Fruit fly (Drosophila melanogaster) whole organism: ENCODE measurements around the gene CG13056.

Source experiments
- CG8478 ChIP-seq: fragments of >200 bp; optimal IDR thresholded peaks from 2 replicates; lab custom pipeline; 2018; ENCODE audit warnings: inconsistent platforms
- Dll ChIP-seq: fragments of >200 bp; optimal IDR thresholded peaks from 2 replicates; lab custom pipeline; 2017
- EcR ChIP-seq, 2 experiments: fragments of >200 bp; optimal IDR thresholded peaks; 2 replicates each; lab custom pipeline; 2017; ENCODE audit warnings: missing biosample characterization in 2 of 2, missing genetic modification characterization in 2 of 2, missing genetic modification reagents in 2 of 2
- pan ChIP-seq: fragments of >200 bp; optimal IDR thresholded peaks from 2 replicates; lab custom pipeline; 2017
- psq ChIP-seq: fragments of >200 bp; optimal IDR thresholded peaks from 2 replicates; lab custom pipeline; 2017
- usp ChIP-seq: fragments of >200 bp; optimal IDR thresholded peaks from 2 replicates; lab custom pipeline; 2017; ENCODE audit warnings: missing biosample characterization, missing genetic modification characterization, mixed read lengths

The CG13056 gene

DNA sequence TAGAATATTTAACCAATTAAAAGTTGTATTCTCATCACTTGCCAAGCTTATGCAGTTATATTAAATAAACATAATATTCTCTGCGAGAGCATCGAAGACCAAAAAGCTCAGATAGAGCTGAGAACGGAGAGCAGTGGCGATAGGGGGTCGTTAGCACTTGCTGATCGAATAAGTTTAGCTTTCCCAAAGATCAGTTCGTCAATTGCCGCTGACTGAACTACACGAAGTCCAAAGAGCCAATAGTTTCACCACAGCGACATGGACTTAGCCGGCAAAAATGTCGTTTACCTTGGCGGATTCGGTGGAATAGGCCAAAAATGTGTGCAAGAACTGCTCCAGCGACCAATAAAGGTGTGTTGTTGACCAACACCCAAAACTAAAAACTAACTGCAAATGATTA lies 35.1 kb downstream of the CG13056 start, which contains the start of gene CG4842:
Gene CG4842, plus strand, starts transcription at position 191 of the 400 bp plus-strand sequence.
- TF ChIP-seq pan (lab: Kevin White, UChicago) (no peak), usp (GFP tag; lab: Kevin White, UChicago) (no peak), EcR (GFP tag; optimal IDR thresholded peaks at IDR 0.05; lab: Kevin White, UChicago) (no peak), psq (no peak), Dll (lab: Kevin White, UChicago) (no peak), CG8478 (no peak)

DNA sequence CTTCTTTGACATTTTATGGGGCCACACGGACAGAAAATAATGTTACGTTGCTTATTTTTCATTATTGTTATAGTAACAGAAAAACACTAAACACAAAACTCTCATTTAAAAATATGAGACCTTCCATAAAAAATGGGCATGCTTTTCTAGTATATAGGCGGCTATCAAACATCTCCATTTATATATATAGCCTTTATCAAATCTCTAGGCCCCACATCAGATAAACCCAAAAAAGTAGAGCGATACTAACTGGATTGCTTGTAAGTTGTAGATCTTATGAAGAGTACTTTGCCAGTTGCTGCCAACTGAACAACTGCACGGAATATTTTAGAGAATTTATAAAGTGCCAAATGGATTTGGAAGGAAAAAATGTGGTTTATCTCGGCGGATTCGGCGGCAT lies 36.4 kb downstream of the CG13056 start, which contains the start of gene CG18814:
Gene CG18814, plus strand, starts transcription at position 301 of the 400 bp plus-strand sequence.
- TF ChIP-seq CG8478 (no peak), psq (no peak), EcR (GFP tag; optimal IDR thresholded peaks at IDR 0.05; lab: Kevin White, UChicago) (no peak), usp (GFP tag; lab: Kevin White, UChicago) (no peak), Dll (lab: Kevin White, UChicago) (no peak), pan (lab: Kevin White, UChicago) (no peak)

DNA sequence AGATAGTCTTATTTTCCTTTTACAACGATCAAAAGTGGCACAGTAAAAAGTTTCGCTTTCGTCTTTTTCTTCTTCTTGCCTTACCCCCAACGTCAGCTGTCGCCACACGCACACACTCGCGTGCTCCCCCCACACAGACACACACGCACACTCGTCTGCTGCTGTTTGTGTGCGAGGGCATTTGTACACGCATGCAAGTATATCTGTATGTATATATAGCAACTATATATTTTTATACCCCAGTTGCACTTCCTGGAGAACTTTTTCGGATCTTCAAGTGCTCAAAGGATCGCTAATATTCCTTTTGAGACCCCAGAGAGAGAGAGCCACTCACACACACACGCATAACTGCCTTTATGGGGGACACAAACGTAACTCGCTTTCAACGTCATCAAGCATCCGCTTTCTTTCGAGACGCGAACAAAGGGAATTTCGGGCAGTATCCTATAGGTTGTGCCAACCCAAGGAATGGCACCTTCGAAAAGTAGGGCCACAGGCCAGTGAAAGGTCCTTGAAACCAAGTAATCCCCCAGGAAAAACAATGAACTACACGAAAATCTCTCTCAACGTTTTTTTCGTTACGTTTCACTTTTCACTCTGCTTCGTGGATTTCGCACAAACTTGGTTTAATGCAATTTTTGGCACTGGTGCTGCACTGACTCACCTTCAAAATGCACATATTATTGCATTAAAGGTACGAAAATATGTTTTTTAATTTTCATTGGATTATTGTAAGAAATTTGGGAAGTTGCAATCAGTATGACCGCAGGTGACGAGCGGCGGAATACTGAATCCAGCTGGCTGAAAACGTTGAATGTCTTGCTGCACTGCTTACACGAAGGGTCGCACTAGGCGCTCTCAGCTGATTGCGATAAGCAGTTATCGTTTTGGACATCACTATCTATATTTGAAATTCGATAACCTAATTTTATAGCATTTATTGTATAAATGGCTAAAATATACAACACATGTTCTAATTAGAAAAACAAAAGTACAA lies 45.0 kb downstream of the CG13056 start, which contains the start of gene roq:
Gene roq, minus strand, starts transcription at position 799 of the 997 bp plus-strand sequence.
- TF ChIP-seq CG8478 (peak; percentile 9), Dll (lab: Kevin White, UChicago) (no peak)

DNA sequence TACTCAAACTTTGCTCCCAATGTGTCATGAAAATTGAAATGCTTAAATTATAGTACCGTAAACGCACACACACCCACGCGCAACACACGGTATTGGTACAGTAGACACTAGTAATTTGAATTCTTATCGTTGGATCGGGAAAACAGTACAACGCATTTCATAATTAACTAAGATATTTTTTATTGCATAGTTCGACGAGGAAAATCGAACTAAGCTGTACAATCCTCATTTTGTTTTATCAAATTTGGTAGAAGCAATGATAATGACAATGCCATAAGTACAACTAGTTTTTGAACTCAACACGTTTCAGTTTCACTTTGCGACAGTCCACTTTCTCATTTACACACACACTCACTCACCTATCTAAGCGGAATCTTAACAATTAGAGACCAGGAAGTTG lies 47.7 kb downstream of the CG13056 start:
- no peak for TF ChIP-seq Dll (lab: Kevin White, UChicago)
- no peak for TF ChIP-seq psq

DNA sequence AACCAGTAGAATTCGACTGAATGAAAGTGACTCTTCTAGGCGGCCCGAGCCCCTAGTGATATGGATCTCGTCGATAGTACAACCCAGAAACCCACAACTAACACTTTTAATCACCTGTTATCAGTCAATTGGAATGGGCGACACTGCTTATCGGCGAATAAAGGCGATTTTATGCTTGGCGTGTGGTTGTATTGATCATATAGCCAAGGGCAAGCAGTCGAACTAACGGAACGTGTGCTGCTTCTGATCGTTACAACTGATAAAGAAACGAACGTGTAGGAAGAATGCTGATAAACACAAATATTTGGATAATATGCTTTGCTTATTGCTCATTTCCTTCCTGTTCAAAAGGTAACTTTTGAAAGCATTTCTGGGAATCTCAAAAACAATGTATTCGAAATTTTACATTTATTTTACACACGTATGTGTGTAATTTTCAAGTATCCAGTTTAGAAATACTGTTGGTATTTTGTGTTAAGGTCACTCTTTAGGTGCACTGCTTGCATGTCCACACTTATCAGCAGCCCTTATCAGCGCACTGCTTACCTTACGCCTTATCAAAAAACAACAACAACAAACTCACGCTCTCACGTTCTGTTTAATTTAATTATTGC lies 48.2 kb downstream of the CG13056 start, which contains the start of gene Agpat4:
Gene Agpat4, minus strand, starts transcription at position 387 of the 614 bp plus-strand sequence.
- TF ChIP-seq CG8478 (no peak), Dll (lab: Kevin White, UChicago) (no peak)

DNA sequence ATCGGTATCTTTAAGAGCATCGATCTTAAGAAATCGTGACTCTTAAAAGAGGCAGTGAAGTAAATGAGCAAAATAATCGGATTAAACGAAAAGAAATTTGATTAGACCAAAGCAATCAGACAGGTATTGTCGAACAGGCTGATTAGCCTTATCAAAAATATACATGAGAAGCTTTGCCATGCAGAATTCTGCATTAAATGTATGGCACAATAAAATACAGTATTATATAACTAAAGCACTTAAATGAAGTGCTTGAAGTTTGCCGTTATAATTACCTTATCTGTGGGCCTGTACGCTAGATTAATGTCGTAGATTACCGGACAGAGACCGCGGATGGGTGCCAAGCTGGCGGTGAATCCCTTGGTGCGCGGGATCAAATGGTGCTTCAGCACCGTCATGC lies 49.9 kb downstream of the CG13056 start:
- no peak for TF ChIP-seq Dll (lab: Kevin White, UChicago)
- TF ChIP-seq psq, result no peak
- no peak for TF ChIP-seq usp (GFP tag; lab: Kevin White, UChicago)
- no peak for TF ChIP-seq EcR (GFP tag; optimal IDR thresholded peaks at IDR 0.05; lab: Kevin White, UChicago)
